Worm (Caenorhabditis elegans): ENCODE results near the gene zip-3.

ce11 chrII:13916040-13916439, 41.2 kb downstream of the zip-3 start, which contains the start of gene mltn-3:
- TF ChIP-seq zip-5 (tag; optimal IDR thresholded peaks at IDR 0.05): no peak
- TF ChIP-seq ceh-9 (tag; optimal IDR thresholded peaks at IDR 0.05): no peak
- no peak for TF ChIP-seq pqm-1 (tag; optimal IDR thresholded peaks at IDR 0.05)
- no peak for TF ChIP-seq ceh-2 (tag; optimal IDR thresholded peaks at IDR 0.05)
- no peak for TF ChIP-seq npax-4 (tag; optimal IDR thresholded peaks at IDR 0.05)
- TF ChIP-seq K09A11.1 (tag; optimal IDR thresholded peaks at IDR 0.05; ENCODE audit: insufficient read depth): no peak
- no peak for TF ChIP-seq unc-86 (tag; optimal IDR thresholded peaks at IDR 0.05)
- TF ChIP-seq unc-55 (GFP tag; optimal IDR thresholded peaks at IDR 0.05): no peak
- TF ChIP-seq ceh-30 (tag; optimal IDR thresholded peaks at IDR 0.05): no peak
- no peak for TF ChIP-seq Y22D7AL.16 (tag; optimal IDR thresholded peaks at IDR 0.05)
- no peak for TF ChIP-seq T23F11.4 (GFP tag; optimal IDR thresholded peaks at IDR 0.05)
- TF ChIP-seq ceh-18 (tag; optimal IDR thresholded peaks at IDR 0.05): no peak
- no peak for TF ChIP-seq ahr-1 (tag; optimal IDR thresholded peaks at IDR 0.05)

All from whole organism, late embryonic.